Worm (Caenorhabditis elegans) whole organism, dauer: ENCODE data around the gene fbxa-176.

Experiments used
- unc-62 ChIP-seq: sonication (generic microtip); optimal IDR thresholded peaks from 2 replicates; lab custom pipeline; 2017; ENCODE audit warnings: missing biosample characterization, missing genetic modification reagents, missing genetic modification characterization

Gene fbxa-176

ce11 chrV:17549362-17549761 is at the start of gene fbxa-176:
Gene fbxa-176, plus strand, starts transcription at chrV:17549675.
- no peak for TF ChIP-seq unc-62

ce11 chrV:17500055-17500454 is 49.4 kb upstream of the fbxa-176 start:
- TF ChIP-seq unc-62 = no peak

- TF ChIP-seq unc-62 = no peak
Observed at ce11 chrV:17506289-17506688, 43.2 kb upstream of the fbxa-176 start, which contains the start of gene srw-31. Gene srw-31, plus strand, starts transcription at chrV:17506589.

- TF ChIP-seq unc-62 = no peak
Observed at ce11 chrV:17508493-17508892, 41.0 kb upstream of the fbxa-176 start, which contains the start of gene srw-32. Gene srw-32, plus strand, starts transcription at chrV:17508793.

- no peak for TF ChIP-seq unc-62
Observed at ce11 chrV:17512763-17513162, 36.7 kb upstream of the fbxa-176 start.

ce11 chrV:17513831-17514230 is 35.6 kb upstream of the fbxa-176 start:
- no peak for TF ChIP-seq unc-62

ce11 chrV:17520735-17521134 is 28.7 kb upstream of the fbxa-176 start, which contains the start of gene fbxa-136:
Gene fbxa-136, plus strand, starts transcription at chrV:17521035.
- TF ChIP-seq unc-62 = no peak

- TF ChIP-seq unc-62 = no peak
Observed at ce11 chrV:17527729-17528128, 21.7 kb upstream of the fbxa-176 start, which contains the start of gene srz-90. Gene srz-90, plus strand, starts transcription at chrV:17528029.

ce11 chrV:17530486-17530885 is 19.0 kb upstream of the fbxa-176 start, which contains the start of gene C18D4.12:
Gene C18D4.12, minus strand, starts transcription at chrV:17530586.
- TF ChIP-seq unc-62 = no peak

ce11 chrV:17531410-17531809 is 18.1 kb upstream of the fbxa-176 start, which contains the start of gene C18D4.4:
Gene C18D4.4, minus strand, starts transcription at chrV:17531510.
- TF ChIP-seq unc-62 = no peak

ce11 chrV:17532686-17533085 is 16.8 kb upstream of the fbxa-176 start, which contains the start of gene C18D4.3:
Gene C18D4.3, minus strand, starts transcription at chrV:17532786.
- no peak for TF ChIP-seq unc-62

- no peak for TF ChIP-seq unc-62
Observed at ce11 chrV:17533200-17533599, 16.3 kb upstream of the fbxa-176 start.

ce11 chrV:17538279-17538896 is 11.1 kb upstream of the fbxa-176 start, which contains the start of gene C18D4.6:
Gene C18D4.6, minus strand, starts transcription at chrV:17538375.
- no peak for TF ChIP-seq unc-62

ce11 chrV:17539289-17539688 is 10.2 kb upstream of the fbxa-176 start:
- no peak for TF ChIP-seq unc-62

ce11 chrV:17540295-17540694 is 9.2 kb upstream of the fbxa-176 start, which contains the start of gene srz-25:
Gene srz-25, plus strand, starts transcription at chrV:17540595.
- no peak for TF ChIP-seq unc-62

ce11 chrV:17542304-17542703 is 7.2 kb upstream of the fbxa-176 start:
- TF ChIP-seq unc-62 = no peak

- TF ChIP-seq unc-62 = no peak
Observed at ce11 chrV:17546931-17547330, 2.5 kb upstream of the fbxa-176 start.

- TF ChIP-seq unc-62 = no peak
Observed at ce11 chrV:17548635-17549034, 840 bp upstream of the fbxa-176 start.
